Worm (Caenorhabditis elegans) whole organism, early embryonic: ENCODE data around the gene cal-1.

ENCODE experiments used
- F13C5.2 ChIP-seq: sonication (generic microtip); optimal IDR thresholded peaks from 2 replicates; lab custom pipeline; 2017; ENCODE audit warnings: mild to moderate bottlenecking, missing genetic modification characterization, inconsistent platforms, missing compliant biosample characterization
- aly-1 ChIP-seq: sonication (generic microtip); optimal IDR thresholded peaks from 2 replicates; lab custom pipeline; 2016; ENCODE audit warnings: missing genetic modification characterization, missing compliant biosample characterization
- ama-1 ChIP-seq: fragments of 150-350 bp; optimal IDR thresholded peaks from 2 replicates; lab custom pipeline; 2014
- flt-1 ChIP-seq: fragments of 200-800 bp; sonication (Bioruptor generic); IDR thresholded peaks from 2 replicates; pipeline ENCODE4 v1.3.6; 2022; ENCODE audit warnings: missing genetic modification characterization, missing compliant biosample characterization
- hmg-4 ChIP-seq: fragments of 200-800 bp; sonication (Bioruptor generic); optimal IDR thresholded peaks from 2 replicates; lab custom pipeline; 2018; ENCODE audit warnings: mild to moderate bottlenecking, missing genetic modification characterization, missing compliant biosample characterization
- hnd-1 ChIP-seq: sonication (generic microtip); optimal IDR thresholded peaks from 2 replicates; lab custom pipeline; 2016; ENCODE audit warnings: missing genetic modification characterization, missing compliant biosample characterization
- pes-1 ChIP-seq: fragments of 200-800 bp; sonication (Bioruptor generic); IDR thresholded peaks from 2 replicates; pipeline ENCODE4 v1.3.6; 2022; ENCODE audit warnings: missing genetic modification reagents, missing genetic modification characterization, missing compliant biosample characterization
- tbx-11 ChIP-seq: fragments of 200-800 bp; sonication (Bioruptor generic); IDR thresholded peaks from 2 replicates; pipeline ENCODE4 v1.3.6; 2022; ENCODE audit warnings: missing genetic modification characterization, missing compliant biosample characterization
- tbx-37 ChIP-seq: fragments of 200-800 bp; sonication (Bioruptor generic); conservative IDR thresholded peaks from 2 replicates; pipeline ENCODE4 v1.3.6; 2022; ENCODE audit warnings: missing genetic modification reagents, missing genetic modification characterization, missing compliant biosample characterization

- TF ChIP-seq ama-1 (lab: Kevin White, UChicago) (no peak), F13C5.2 (no peak), tbx-37 (GFP tag; lab: Robert Waterston, UW) (no peak), pes-1 (no peak), tbx-11 (GFP tag; lab: Robert Waterston, UW) (no peak), flt-1 (no peak), aly-1 (tag; lab: Kevin White, UChicago) (no peak), hnd-1 (tag; lab: Kevin White, UChicago) (no peak), hmg-4 (no peak)
These were observed 5.1 kb downstream of the cal-1 start for ce11 chrV:12511946-12512345.
